Worm (Caenorhabditis elegans) whole organism, L2 larva: ENCODE results near the gene clec-175.

Source experiments
- C34F6.9 ChIP-seq: fragments of 150-350 bp; optimal IDR thresholded peaks from 2 replicates; lab custom pipeline; 2014; ENCODE audit warnings: missing biosample characterization, missing genetic modification characterization
- F13H6.1 ChIP-seq: sonication (generic microtip); optimal IDR thresholded peaks from 2 replicates; lab custom pipeline; 2016; ENCODE audit warnings: missing genetic modification characterization, missing compliant biosample characterization
- R02D3.7 ChIP-seq: fragments of 150-350 bp; optimal IDR thresholded peaks from 2 replicates; lab custom pipeline; 2014; ENCODE audit warnings: missing biosample characterization, missing genetic modification characterization
- Y55F3AM.14 ChIP-seq: fragments of 200-800 bp; sonication (Bioruptor generic); optimal IDR thresholded peaks from 2 replicates; lab custom pipeline; 2018; ENCODE audit warnings: mild to moderate bottlenecking, missing genetic modification characterization, missing compliant biosample characterization
- aly-2 ChIP-seq: fragments of 150-350 bp; optimal IDR thresholded peaks from 2 replicates; lab custom pipeline; 2014; ENCODE audit warnings: missing biosample characterization, missing genetic modification characterization
- ama-1 ChIP-seq: fragments of 150-350 bp; optimal IDR thresholded peaks from 2 replicates; lab custom pipeline; 2018; ENCODE audit warnings: inconsistent platforms
- blmp-1 ChIP-seq: sonication (generic microtip); optimal IDR thresholded peaks from 2 replicates; lab custom pipeline; 2017; ENCODE audit warnings: missing genetic modification characterization, mild to moderate bottlenecking, missing compliant biosample characterization, antibody characterized with exemption, moderate library complexity; ENCODE audit not compliant: insufficient read depth
- ceh-16 ChIP-seq: fragments of 150-350 bp; optimal IDR thresholded peaks from 2 replicates; lab custom pipeline; 2014; ENCODE audit warnings: missing biosample characterization, missing genetic modification characterization
- ceh-82 ChIP-seq: fragments of 150-350 bp; optimal IDR thresholded peaks from 2 replicates; lab custom pipeline; 2014; ENCODE audit warnings: missing biosample characterization, missing genetic modification characterization
- crh-2 ChIP-seq: sonication (generic microtip); optimal IDR thresholded peaks from 2 replicates; lab custom pipeline; 2017; ENCODE audit warnings: missing biosample characterization, missing genetic modification characterization
- dmd-4 ChIP-seq: sonication (generic microtip); optimal IDR thresholded peaks from 2 replicates; lab custom pipeline; 2017; ENCODE audit warnings: missing biosample characterization, missing genetic modification characterization
- egl-27 ChIP-seq: sonication (generic microtip); optimal IDR thresholded peaks from 3 replicates; lab custom pipeline; 2017; ENCODE audit warnings: missing biosample characterization, missing genetic modification reagents, missing genetic modification characterization
- fos-1 ChIP-seq: fragments of 150-350 bp; optimal IDR thresholded peaks from 2 replicates; lab custom pipeline; 2014; ENCODE audit warnings: missing biosample characterization, missing genetic modification characterization
- gmeb-1 ChIP-seq: fragments of 150-350 bp; optimal IDR thresholded peaks from 2 replicates; lab custom pipeline; 2014; ENCODE audit warnings: missing biosample characterization, missing genetic modification characterization
- lin-11 ChIP-seq: fragments of 150-350 bp; sonication (generic microtip); optimal IDR thresholded peaks from 2 replicates; lab custom pipeline; 2014; ENCODE audit warnings: missing biosample characterization, missing genetic modification characterization, inconsistent platforms, mixed read lengths
- lin-13 ChIP-seq: fragments of 150-350 bp; optimal IDR thresholded peaks from 2 replicates; lab custom pipeline; 2014; ENCODE audit warnings: missing biosample characterization, missing genetic modification reagents, missing genetic modification characterization
- lin-39 ChIP-seq: fragments of 150-350 bp; optimal IDR thresholded peaks from 2 replicates; lab custom pipeline; 2014; ENCODE audit warnings: missing biosample characterization, missing genetic modification reagents, missing genetic modification characterization
- lsy-2 ChIP-seq, 2 experiments: fragments of 150-350 bp in 1 of 2; sonication (generic microtip) in 1 of 2; optimal IDR thresholded peaks; 2 replicates each; lab custom pipeline; 2014 to 2017; ENCODE audit warnings: missing biosample characterization in 2 of 2, missing genetic modification characterization in 2 of 2
- mdl-1 ChIP-seq, 2 experiments: fragments of 150-350 bp in 1 of 2; sonication (generic microtip) in 1 of 2; optimal IDR thresholded peaks; 2 replicates each; lab custom pipeline; 2017; ENCODE audit warnings: missing biosample characterization in 2 of 2, missing genetic modification characterization in 2 of 2
- nhr-12 ChIP-seq: fragments of 150-350 bp; optimal IDR thresholded peaks from 2 replicates; lab custom pipeline; 2014; ENCODE audit warnings: missing biosample characterization, missing genetic modification characterization
- nhr-129 ChIP-seq: fragments of 150-350 bp; optimal IDR thresholded peaks from 2 replicates; lab custom pipeline; 2014; ENCODE audit warnings: missing biosample characterization, missing genetic modification characterization
- nhr-21 ChIP-seq: fragments of 150-350 bp; optimal IDR thresholded peaks from 2 replicates; lab custom pipeline; 2014; ENCODE audit warnings: missing biosample characterization, missing genetic modification characterization
- nhr-23 ChIP-seq: fragments of 150-350 bp; optimal IDR thresholded peaks from 2 replicates; lab custom pipeline; 2014; ENCODE audit warnings: missing biosample characterization, missing genetic modification reagents, missing genetic modification characterization
- nhr-237 ChIP-seq: fragments of 150-350 bp; optimal IDR thresholded peaks from 2 replicates; lab custom pipeline; 2014; ENCODE audit warnings: missing biosample characterization, missing genetic modification characterization
- nhr-25 ChIP-seq: fragments of 150-350 bp; sonication (generic microtip); optimal IDR thresholded peaks from 3 replicates; lab custom pipeline; 2014; ENCODE audit warnings: missing biosample characterization, missing genetic modification characterization
- nhr-77 ChIP-seq: fragments of 150-350 bp; optimal IDR thresholded peaks from 2 replicates; lab custom pipeline; 2014; ENCODE audit warnings: missing biosample characterization, missing genetic modification characterization
- peb-1 ChIP-seq: fragments of 150-350 bp; optimal IDR thresholded peaks from 2 replicates; lab custom pipeline; 2014; ENCODE audit warnings: missing biosample characterization, missing genetic modification characterization
- sem-4 ChIP-seq: fragments of 150-350 bp; optimal IDR thresholded peaks from 2 replicates; lab custom pipeline; 2014; ENCODE audit warnings: missing biosample characterization, missing genetic modification reagents, missing genetic modification characterization
- skn-1 ChIP-seq: sonication (generic microtip); optimal IDR thresholded peaks from 2 replicates; lab custom pipeline; 2017; ENCODE audit warnings: missing biosample characterization, missing genetic modification characterization
- sma-3 ChIP-seq: sonication (generic microtip); optimal IDR thresholded peaks from 2 replicates; lab custom pipeline; 2016; ENCODE audit warnings: missing genetic modification reagents, missing genetic modification characterization, missing compliant biosample characterization
- sma-9 ChIP-seq, 2 experiments: fragments of 150-350 bp in 1 of 2; sonication (generic microtip) in 1 of 2; optimal IDR thresholded peaks; 2 replicates each; lab custom pipeline; 2014 to 2016; ENCODE audit warnings: missing genetic modification characterization in 2 of 2, mild to moderate bottlenecking in 1 of 2, missing biosample characterization in 1 of 2, missing compliant biosample characterization in 1 of 2, missing genetic modification reagents in 1 of 2, moderate library complexity in 1 of 2
- snpc-4 ChIP-seq: fragments of 150-350 bp; optimal IDR thresholded peaks from 2 replicates; lab custom pipeline; 2014; ENCODE audit warnings: missing biosample characterization, missing genetic modification characterization
- unc-39 ChIP-seq: fragments of 150-350 bp; optimal IDR thresholded peaks from 2 replicates; lab custom pipeline; 2014; ENCODE audit warnings: missing biosample characterization, missing genetic modification characterization
- unc-55 ChIP-seq: fragments of 150-350 bp; sonication (generic microtip); optimal IDR thresholded peaks from 3 replicates; lab custom pipeline; 2014; ENCODE audit warnings: missing biosample characterization, missing genetic modification reagents, missing genetic modification characterization
- zag-1 ChIP-seq: fragments of 150-350 bp; optimal IDR thresholded peaks from 2 replicates; lab custom pipeline; 2014; ENCODE audit warnings: missing biosample characterization, missing genetic modification characterization
- ztf-1 ChIP-seq: fragments of 200-800 bp; sonication (Bioruptor generic); conservative IDR thresholded peaks from 2 replicates; pipeline ENCODE4 v1.3.6; 2022; ENCODE audit warnings: missing genetic modification characterization, missing compliant biosample characterization
- ztf-11 ChIP-seq: sonication (generic microtip); optimal IDR thresholded peaks from 2 replicates; lab custom pipeline; 2017; ENCODE audit warnings: missing biosample characterization, missing genetic modification characterization
- ztf-4 ChIP-seq: fragments of 150-350 bp; optimal IDR thresholded peaks from 2 replicates; lab custom pipeline; 2014; ENCODE audit warnings: missing biosample characterization, missing genetic modification characterization

Gene clec-175

ce11 chrIV:4469055-4469454 is 46.9 kb downstream of the clec-175 start:
- TF ChIP-seq nhr-23 (no peak), lin-11 (tag; lab: Kevin White, UChicago) (no peak), dmd-4 (tag; lab: Kevin White, UChicago) (no peak), ama-1 (lab: Kevin White, UChicago) (peak; percentile 59), Y55F3AM.14 (GFP tag; lab: Kevin White, UChicago) (peak; percentile 11)

ce11 chrIV:4469770-4470709 is 47.9 kb downstream of the clec-175 start:
- TF ChIP-seq ztf-11 (tag; lab: Kevin White, UChicago) (no peak), nhr-25 (tag; lab: Kevin White, UChicago) (no peak), peb-1 (tag; lab: Kevin White, UChicago) (no peak), fos-1 (tag; lab: Kevin White, UChicago) (peak; percentile 38), nhr-237 (tag; lab: Kevin White, UChicago) (no peak), unc-55 (GFP tag; lab: Kevin White, UChicago) (peak; percentile 44), nhr-77 (no peak), F13H6.1 (tag; lab: Kevin White, UChicago) (peak; percentile 64), zag-1 (peak; percentile 14), mdl-1 (tag; optimal IDR thresholded peaks at IDR 0.05; lab: Kevin White, UChicago) (peak; percentile 56 to 91), sma-9 (GFP tag; optimal IDR thresholded peaks at IDR 0.05; lab: Kevin White, UChicago) (peak; percentile 71), sma-9 (tag; optimal IDR thresholded peaks at IDR 0.05; lab: Kevin White, UChicago) (no peak), ztf-4 (tag; lab: Kevin White, UChicago) (no peak), lin-13 (no peak), sma-3 (GFP tag; lab: Kevin White, UChicago) (peak; percentile 9), nhr-129 (tag; lab: Kevin White, UChicago) (peak; percentile 89), C34F6.9 (tag; lab: Kevin White, UChicago) (peak; percentile 72), sem-4 (tag; lab: Kevin White, UChicago) (peak; percentile 29), gmeb-1 (tag; lab: Kevin White, UChicago) (peak; percentile 23), ama-1 (lab: Kevin White, UChicago) (peak; percentile 52), Y55F3AM.14 (GFP tag; lab: Kevin White, UChicago) (peak; percentile 57), lin-11 (tag; lab: Kevin White, UChicago) (peak; percentile 88), R02D3.7 (tag; lab: Kevin White, UChicago) (no peak), aly-2 (tag; lab: Kevin White, UChicago) (no peak), skn-1 (tag; lab: Kevin White, UChicago) (peak; percentile 26), nhr-21 (tag; lab: Kevin White, UChicago) (peak; percentile 18), crh-2 (peak; percentile 70), ztf-1 (no peak), lsy-2 (tag; optimal IDR thresholded peaks at IDR 0.05; lab: Kevin White, UChicago) (peak; percentile 2 to 74)

ce11 chrIV:4470885-4471772 is 49.0 kb downstream of the clec-175 start:
- TF ChIP-seq F13H6.1 (tag; lab: Kevin White, UChicago) (peak; percentile 56), dmd-4 (tag; lab: Kevin White, UChicago) (no peak), egl-27 (tag; lab: Kevin White, UChicago) (no peak), lsy-2 (tag; optimal IDR thresholded peaks at IDR 0.05; lab: Kevin White, UChicago) (peak in 1 of 2 experiments; percentile 28), zag-1 (no peak), nhr-12 (tag; lab: Kevin White, UChicago) (no peak), sma-9 (GFP tag; optimal IDR thresholded peaks at IDR 0.05; lab: Kevin White, UChicago) (peak; percentile 50), sma-9 (tag; optimal IDR thresholded peaks at IDR 0.05; lab: Kevin White, UChicago) (no peak), Y55F3AM.14 (GFP tag; lab: Kevin White, UChicago) (no peak), blmp-1 (tag; lab: Kevin White, UChicago) (no peak), peb-1 (tag; lab: Kevin White, UChicago) (no peak), fos-1 (tag; lab: Kevin White, UChicago) (no peak), nhr-237 (tag; lab: Kevin White, UChicago) (no peak), ama-1 (lab: Kevin White, UChicago) (no peak), unc-39 (tag; lab: Kevin White, UChicago) (no peak), snpc-4 (tag; lab: Kevin White, UChicago) (no peak), unc-55 (GFP tag; lab: Kevin White, UChicago) (peak; percentile 31), gmeb-1 (tag; lab: Kevin White, UChicago) (peak; percentile 41), lin-11 (tag; lab: Kevin White, UChicago) (no peak), nhr-129 (tag; lab: Kevin White, UChicago) (peak; percentile 69), lin-39 (tag; lab: Kevin White, UChicago) (no peak), ceh-82 (tag; lab: Kevin White, UChicago) (no peak), ceh-16 (no peak), mdl-1 (tag; optimal IDR thresholded peaks at IDR 0.05; lab: Kevin White, UChicago) (peak; percentile 71 to 85), sma-3 (GFP tag; lab: Kevin White, UChicago) (peak; percentile 5)
